Worm (Caenorhabditis elegans) whole organism, L4/young adult: ENCODE data around the gene ram-2.

Experiments used
- W03F9.2 ChIP-seq: fragments of 150-350 bp; optimal IDR thresholded peaks from 2 replicates; lab custom pipeline; 2014; ENCODE audit warnings: missing biosample characterization, missing genetic modification characterization
- dao-5 ChIP-seq: sonication (generic microtip); optimal IDR thresholded peaks from 2 replicates; lab custom pipeline; 2016; ENCODE audit warnings: missing genotype, missing genetic modification characterization, moderate library complexity, missing compliant biosample characterization
- him-1 ChIP-seq: sonication (generic microtip); optimal IDR thresholded peaks from 2 replicates; lab custom pipeline; 2016; ENCODE audit warnings: missing genotype, missing genetic modification reagents, missing genetic modification characterization, missing compliant biosample characterization

The ram-2 gene

DNA sequence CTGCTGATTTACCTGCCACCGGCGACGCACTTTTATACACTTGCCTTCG is at the start of gene ram-2:
TSS of gene ram-2 (minus strand) at position 47 of the 49 bp plus-strand sequence.
- no peak for TF ChIP-seq W03F9.2 (tag; lab: Kevin White, UChicago)
- TF ChIP-seq him-1 (tag; lab: Kevin White, UChicago) = no peak
- TF ChIP-seq dao-5 (tag; lab: Kevin White, UChicago) = no peak

DNA sequence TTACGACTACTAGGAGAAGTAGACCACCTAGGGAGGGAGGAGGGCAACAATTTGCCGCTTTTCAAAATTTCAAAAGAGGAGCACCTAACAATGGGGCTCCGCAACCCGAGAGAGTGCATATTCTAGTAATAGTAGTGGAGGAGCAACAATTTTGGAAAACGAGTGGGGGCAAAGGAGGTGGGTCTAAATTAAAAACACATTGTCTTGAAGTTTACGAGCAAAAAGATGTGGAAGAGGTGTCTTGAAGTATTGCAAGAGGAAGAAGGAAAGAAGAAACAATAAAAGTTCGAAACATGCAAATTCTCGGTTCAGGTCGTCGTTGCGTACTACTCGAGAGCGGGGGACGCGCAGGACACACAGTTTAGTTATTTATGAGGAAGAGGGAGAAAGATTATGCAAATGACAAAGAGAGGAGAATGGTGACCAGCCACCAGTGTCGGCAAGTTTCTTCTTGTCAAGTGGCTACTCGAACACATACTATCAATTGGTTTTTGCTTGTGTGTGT is 47.6 kb upstream of the ram-2 start:
- TF ChIP-seq dao-5 (tag; lab: Kevin White, UChicago) = no peak
- no peak for TF ChIP-seq W03F9.2 (tag; lab: Kevin White, UChicago)
- no peak for TF ChIP-seq him-1 (tag; lab: Kevin White, UChicago)

DNA sequence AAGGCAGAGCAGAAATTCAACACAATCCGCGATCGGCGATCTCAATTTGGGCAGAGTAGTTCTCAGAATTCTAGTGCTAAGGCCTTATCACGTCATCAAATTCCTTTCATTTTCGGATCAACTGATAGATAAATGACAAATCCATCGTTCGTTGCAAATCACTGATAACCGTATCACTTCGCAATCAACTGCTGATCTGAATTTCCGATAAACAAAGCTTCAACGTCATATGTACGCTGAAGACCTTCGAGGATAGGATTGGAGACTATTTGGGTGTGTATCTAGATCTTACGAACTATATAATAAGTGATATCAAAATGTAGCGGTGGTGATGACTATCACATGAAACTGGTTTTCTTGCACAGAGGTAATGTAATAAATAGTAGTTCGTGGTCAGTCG is 40.6 kb upstream of the ram-2 start:
- TF ChIP-seq him-1 (tag; lab: Kevin White, UChicago) (no peak), dao-5 (tag; lab: Kevin White, UChicago) (no peak), W03F9.2 (tag; lab: Kevin White, UChicago) (no peak)

DNA sequence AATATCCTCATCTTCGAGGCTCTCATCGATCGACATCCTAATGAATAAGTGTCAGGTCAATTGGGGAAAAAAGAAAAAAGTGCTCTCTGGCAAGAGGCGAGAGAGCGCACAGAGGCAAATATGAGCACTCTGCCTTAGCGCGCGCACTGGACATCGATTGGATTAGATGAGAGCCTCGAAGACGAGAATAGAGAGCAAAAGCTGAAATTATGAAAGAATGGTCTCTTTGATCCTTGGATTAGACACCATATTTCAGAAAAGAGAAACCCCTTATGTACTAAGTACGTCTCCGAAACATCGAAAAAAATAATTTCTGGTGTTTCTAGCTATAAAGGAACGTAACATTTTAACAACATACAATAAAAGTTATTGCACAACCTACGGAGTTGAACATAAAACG is 38.5 kb upstream of the ram-2 start, which contains the start of gene F45E10.2:
TSS of gene F45E10.2 (minus strand) at position 101 of the 400 bp plus-strand sequence.
- TF ChIP-seq dao-5 (tag; lab: Kevin White, UChicago) (no peak), W03F9.2 (tag; lab: Kevin White, UChicago) (no peak), him-1 (tag; lab: Kevin White, UChicago) (no peak)

DNA sequence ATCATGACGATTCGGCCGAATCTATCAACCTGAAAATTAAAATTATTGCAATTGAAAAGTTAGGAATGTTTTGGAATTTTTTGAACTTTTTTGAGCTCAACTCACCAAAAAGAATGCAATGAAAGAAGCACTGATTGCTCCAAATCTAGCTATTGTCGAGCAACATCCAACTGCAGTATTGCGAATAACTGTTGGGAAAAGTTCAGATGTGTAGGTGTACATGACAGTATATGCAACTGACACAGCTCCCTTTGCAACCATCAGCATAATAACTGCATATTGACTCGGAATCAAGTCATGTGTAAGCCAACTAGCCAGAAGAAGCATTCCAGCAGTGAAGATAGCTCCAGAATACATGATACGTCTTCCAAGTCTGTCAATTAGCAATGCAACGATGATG is 35.8 kb upstream of the ram-2 start:
- TF ChIP-seq dao-5 (tag; lab: Kevin White, UChicago) = no peak
- no peak for TF ChIP-seq W03F9.2 (tag; lab: Kevin White, UChicago)
- no peak for TF ChIP-seq him-1 (tag; lab: Kevin White, UChicago)

DNA sequence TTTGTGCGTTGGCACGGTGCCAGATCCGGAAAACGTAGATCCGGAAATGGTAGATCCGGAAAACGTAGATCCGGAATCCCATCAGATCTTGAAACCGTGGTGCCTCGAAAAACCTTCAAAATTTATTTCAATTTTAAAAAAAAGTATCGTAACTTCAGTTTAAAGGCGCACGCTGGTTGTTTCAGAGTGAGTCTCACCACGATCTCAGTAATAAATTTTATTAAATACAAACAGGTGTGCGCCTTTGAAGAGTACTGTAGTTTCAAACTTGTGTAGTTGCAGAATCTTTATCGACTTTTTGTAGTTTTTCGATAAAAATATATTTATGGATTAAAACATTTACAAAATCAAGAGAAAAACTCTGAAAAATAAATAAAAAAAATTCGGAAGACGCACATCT is 34.0 kb upstream of the ram-2 start:
- TF ChIP-seq him-1 (tag; lab: Kevin White, UChicago) (no peak), W03F9.2 (tag; lab: Kevin White, UChicago) (peak; percentile 55)

DNA sequence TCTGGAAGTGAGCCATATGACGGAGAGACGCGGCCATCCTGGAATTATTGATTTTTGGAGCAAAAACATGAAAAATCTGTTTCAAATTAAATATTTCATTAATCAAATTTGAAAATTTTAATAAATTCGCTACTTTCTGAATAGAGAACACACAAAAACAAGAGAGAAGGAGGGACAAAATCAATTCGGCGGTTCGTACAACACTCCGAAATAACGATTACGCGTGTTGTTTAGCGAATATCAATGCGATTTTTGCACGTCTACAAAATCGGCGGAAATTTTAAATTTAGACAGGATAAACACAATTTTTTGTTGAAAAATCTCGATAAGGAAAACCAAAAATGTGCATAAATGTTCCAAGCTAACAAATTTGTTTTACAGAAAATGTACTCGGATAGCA is 33.2 kb upstream of the ram-2 start, which contains the start of the genes sdhd-1 and ilkp-1:
TSS of gene sdhd-1 (minus strand) at position 38 of the 400 bp plus-strand sequence.
TSS of gene ilkp-1 (plus strand) at position 380 of the 400 bp plus-strand sequence.
- TF ChIP-seq dao-5 (tag; lab: Kevin White, UChicago) (no peak), W03F9.2 (tag; lab: Kevin White, UChicago) (no peak), him-1 (tag; lab: Kevin White, UChicago) (no peak)

DNA sequence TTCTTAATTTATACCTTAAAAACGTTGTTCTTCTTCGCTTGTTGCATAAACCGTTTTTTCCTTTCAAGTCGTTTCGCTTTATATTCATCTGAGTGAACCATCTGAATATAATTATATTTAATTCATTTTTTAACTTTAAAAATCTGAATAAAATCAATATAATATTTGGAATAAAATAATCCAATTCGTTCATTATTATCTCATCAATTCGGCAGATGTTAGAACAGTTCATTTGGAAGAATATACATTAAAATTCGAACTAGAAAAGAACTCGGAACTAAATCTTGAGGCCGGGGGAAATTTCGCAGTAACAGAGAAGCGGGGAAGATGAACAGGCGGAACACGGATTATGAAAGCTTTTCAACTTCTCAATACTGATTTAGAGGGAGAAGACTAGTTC is 32.2 kb upstream of the ram-2 start, which contains the start of gene F33A8.4:
TSS of gene F33A8.4 (minus strand) at position 101 of the 400 bp plus-strand sequence.
- TF ChIP-seq dao-5 (tag; lab: Kevin White, UChicago) (no peak), him-1 (tag; lab: Kevin White, UChicago) (no peak), W03F9.2 (tag; lab: Kevin White, UChicago) (no peak)

DNA sequence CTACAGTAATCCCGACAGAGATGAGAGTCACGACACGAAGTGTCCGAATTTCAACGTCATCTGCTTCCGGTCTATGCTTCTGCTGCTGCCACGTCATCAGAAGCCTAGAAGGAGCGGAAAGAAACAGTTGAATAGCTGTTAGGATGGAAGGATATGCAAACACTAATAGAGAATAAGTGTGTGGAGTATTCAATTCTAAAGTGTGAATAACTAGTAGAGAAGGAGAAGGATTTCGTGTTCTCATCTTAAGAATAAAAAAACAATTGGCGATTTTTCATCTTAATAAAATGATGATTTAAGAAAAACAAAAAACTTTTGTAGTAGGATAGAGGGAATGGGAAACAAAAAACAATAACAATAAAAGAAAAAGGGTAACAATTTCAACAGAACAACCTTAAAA is 29.2 kb upstream of the ram-2 start, which contains the start of gene col-83:
TSS of gene col-83 (minus strand) at position 101 of the 400 bp plus-strand sequence.
- no peak for TF ChIP-seq W03F9.2 (tag; lab: Kevin White, UChicago)
- TF ChIP-seq him-1 (tag; lab: Kevin White, UChicago) = no peak
- TF ChIP-seq dao-5 (tag; lab: Kevin White, UChicago) = no peak

DNA sequence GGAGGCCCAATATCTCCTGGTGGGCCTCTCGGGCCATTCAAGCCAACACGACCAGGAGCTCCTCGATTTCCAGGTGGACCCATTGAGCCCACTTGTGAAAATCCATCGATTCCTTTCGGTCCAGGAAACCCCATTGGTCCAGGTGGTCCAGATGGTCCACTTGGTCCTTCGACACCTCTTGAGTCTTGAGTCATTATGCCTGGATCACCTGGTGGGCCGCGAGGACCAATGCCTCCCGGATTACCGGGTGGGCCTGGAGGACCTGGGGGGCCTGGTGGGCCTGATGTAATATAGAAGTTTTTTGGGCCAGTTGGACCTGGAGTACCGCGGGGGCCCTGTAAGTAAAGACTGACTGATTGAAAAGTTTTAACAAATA is 27.5 kb upstream of the ram-2 start:
- TF ChIP-seq W03F9.2 (tag; lab: Kevin White, UChicago) (no peak), him-1 (tag; lab: Kevin White, UChicago) (no peak), dao-5 (tag; lab: Kevin White, UChicago) (no peak)

DNA sequence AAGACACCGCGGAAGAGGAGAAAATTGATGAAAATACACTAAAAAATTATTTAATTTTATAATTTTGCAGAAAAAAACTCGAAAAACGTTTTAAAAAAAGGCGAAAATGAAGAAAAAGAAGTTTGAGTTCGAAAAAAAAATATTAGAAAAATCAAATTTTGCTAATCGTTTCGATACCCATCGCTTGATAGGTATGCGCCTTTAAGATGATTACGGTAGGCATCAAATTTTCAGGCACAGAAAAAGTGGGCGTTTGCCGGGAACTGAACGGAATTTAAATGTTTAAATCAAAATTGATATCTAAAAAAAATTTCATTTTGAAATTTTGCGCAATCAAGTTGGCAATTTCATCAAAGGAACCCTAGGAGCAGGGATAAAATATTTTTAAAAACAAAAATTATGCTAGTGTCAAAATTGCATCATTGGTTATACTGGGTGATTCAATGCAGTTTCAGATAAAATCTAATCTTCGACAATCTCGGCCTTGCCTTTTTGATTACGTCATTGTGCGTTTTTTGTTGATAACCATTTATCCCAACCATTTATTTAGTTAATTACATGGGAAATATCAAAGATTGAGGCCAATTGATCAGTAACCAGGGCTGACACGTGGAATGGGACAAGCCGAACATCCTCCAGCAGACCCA is 27.0 kb upstream of the ram-2 start:
- no peak for TF ChIP-seq him-1 (tag; lab: Kevin White, UChicago)
- no peak for TF ChIP-seq dao-5 (tag; lab: Kevin White, UChicago)
- no peak for TF ChIP-seq W03F9.2 (tag; lab: Kevin White, UChicago)

DNA sequence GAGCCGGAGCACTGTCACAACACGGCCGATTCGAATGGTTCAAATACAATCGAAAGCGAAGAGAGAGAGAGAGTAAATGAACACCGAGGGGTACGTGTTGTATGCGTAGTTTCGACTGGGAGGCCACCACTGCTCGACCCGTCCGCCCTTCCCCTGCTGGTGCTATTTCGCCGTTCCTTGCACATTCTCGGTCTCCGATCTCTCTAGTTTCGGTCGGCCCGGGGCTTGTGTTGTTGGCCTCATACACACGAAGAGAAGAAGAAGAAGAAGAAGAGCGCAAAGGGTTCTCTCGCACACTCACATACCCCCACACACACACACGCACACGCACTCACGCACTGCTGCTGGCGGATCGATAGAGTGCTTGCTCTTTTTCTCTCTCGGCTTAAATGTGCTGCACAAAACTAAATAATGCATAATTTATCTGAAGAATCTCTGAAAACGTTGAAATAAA is 26.2 kb upstream of the ram-2 start:
- TF ChIP-seq W03F9.2 (tag; lab: Kevin White, UChicago) (no peak), dao-5 (tag; lab: Kevin White, UChicago) (no peak), him-1 (tag; lab: Kevin White, UChicago) (peak; percentile 68)

DNA sequence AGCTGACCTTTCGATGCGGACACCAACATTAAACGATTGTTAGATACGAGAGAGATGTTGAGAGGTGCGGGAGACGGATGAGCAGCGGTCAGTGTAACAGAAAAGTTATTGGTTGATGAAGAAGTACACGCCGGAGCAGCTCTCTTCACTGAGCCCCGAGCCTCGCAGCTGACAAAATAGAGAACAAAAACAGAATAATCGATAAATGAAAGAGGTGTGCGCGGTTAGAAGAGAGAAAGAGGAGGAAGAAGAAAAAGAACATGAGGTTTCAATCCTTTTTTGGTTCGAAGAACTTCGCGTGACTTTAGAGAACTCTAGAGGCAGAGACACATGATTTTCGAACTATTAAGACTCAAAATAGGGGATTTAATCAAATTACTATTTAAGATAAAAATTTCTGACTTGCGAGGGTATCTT is 25.2 kb upstream of the ram-2 start:
- TF ChIP-seq him-1 (tag; lab: Kevin White, UChicago) (peak; percentile 12), dao-5 (tag; lab: Kevin White, UChicago) (no peak), W03F9.2 (tag; lab: Kevin White, UChicago) (no peak)

DNA sequence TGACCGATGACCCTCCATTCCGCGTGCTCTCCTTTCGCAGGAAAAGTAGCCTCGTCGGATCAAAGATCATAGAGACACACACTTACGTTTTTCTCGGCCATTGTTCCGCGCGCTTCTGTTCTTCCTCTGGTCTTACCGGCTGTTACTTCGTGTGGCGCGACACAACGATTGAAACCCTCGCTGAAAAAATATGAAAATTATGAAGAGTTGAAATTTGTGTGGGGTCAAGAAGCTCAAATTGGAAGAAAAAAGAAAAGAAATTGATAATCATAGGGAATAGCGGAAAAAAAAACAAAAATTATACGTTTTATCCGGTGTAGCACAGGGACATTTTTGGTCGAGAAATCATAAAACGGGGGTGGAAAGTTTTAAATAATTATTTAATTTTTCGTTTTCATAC is 24.3 kb upstream of the ram-2 start, which contains the start of gene cey-1:
TSS of gene cey-1 (minus strand) at position 180 of the 400 bp plus-strand sequence.
- TF ChIP-seq dao-5 (tag; lab: Kevin White, UChicago) (no peak), W03F9.2 (tag; lab: Kevin White, UChicago) (no peak), him-1 (tag; lab: Kevin White, UChicago) (no peak)
